In the genomic region with DNA sequence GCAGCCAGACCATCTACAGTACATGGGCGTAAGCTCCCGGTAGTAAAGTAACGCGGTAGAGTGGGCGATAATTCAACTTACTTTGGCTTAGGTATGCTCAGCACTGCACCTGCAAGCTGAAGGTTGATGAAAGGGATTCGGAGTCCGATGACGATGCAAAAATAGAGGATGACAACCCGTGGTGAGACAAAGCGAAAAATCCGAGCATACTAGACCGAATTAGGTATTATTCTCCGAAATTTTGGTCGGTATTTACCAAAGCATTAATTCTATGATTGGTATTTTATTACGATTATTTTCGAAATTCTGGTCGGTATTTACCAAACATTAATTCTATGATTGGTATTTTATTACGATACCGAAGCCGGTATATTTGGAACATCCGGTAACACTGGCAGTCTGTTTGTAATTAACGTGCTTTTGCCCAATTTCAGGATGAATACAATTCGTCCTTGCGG, we compare ENCODE assay signal across 5 fruit fly cellular contexts.
A peak's percentile ranks its signal among the peaks of the same experiment; 100 is the strongest.
TF ChIP-seq lines count a peak whose summit lies in the region.

Gene CG4036, plus strand, starts transcription at position 348 of the 458 bp plus-strand sequence.

- no peak for TF ChIP-seq CTCF in whole organism, embryonic (GFP tag; optimal IDR thresholded peaks at IDR 0.05; lab: Kevin White, UChicago)

TF ChIP-seq in whole organism, adult, 20 proteins besides CTCF, POLR2A, EP300 and RAD21 (continues in another document):
- no peak for TF ChIP-seq CG1620 (GFP tag; optimal IDR thresholded peaks at IDR 0.05; lab: Kevin White, UChicago)
- TF ChIP-seq CG7101 (tag; optimal IDR thresholded peaks at IDR 0.05; lab: Kevin White, UChicago) = peak; percentile 16
- no peak for TF ChIP-seq Clk (GFP tag; optimal IDR thresholded peaks at IDR 0.05; lab: Kevin White, UChicago)
- no peak for TF ChIP-seq CG14711 (tag; optimal IDR thresholded peaks at IDR 0.05; lab: Kevin White, UChicago)
- no peak for TF ChIP-seq CG11617 (GFP tag; optimal IDR thresholded peaks at IDR 0.05; lab: Kevin White, UChicago)
- TF ChIP-seq CG12768 (GFP tag; optimal IDR thresholded peaks at IDR 0.05; lab: Kevin White, UChicago) = no peak
- TF ChIP-seq cnc (optimal IDR thresholded peaks at IDR 0.05; lab: Kevin White, UChicago) = peak; percentile 85 to 94
- TF ChIP-seq Crg-1 (GFP tag; optimal IDR thresholded peaks at IDR 0.05; lab: Kevin White, UChicago) = no peak
- peak; percentile 27 for TF ChIP-seq cic (GFP tag; optimal IDR thresholded peaks at IDR 0.05; lab: Kevin White, UChicago)
- TF ChIP-seq tj (GFP tag; optimal IDR thresholded peaks at IDR 0.05; lab: Kevin White, UChicago) = peak; percentile 62
- TF ChIP-seq Hr96 (GFP tag; optimal IDR thresholded peaks at IDR 0.05; lab: Kevin White, UChicago) = no peak
- TF ChIP-seq ovo (GFP tag; optimal IDR thresholded peaks at IDR 0.05; lab: Kevin White, UChicago) = no peak
- peak; percentile 57 for TF ChIP-seq bab1 (GFP tag; optimal IDR thresholded peaks at IDR 0.05; lab: Kevin White, UChicago)
- TF ChIP-seq kay (GFP tag; lab: Kevin White, UChicago; ENCODE audit: borderline replicate concordance) = no peak
- TF ChIP-seq CG7045 (GFP tag; optimal IDR thresholded peaks at IDR 0.05; lab: Kevin White, UChicago) = no peak
- TF ChIP-seq pad (GFP tag; optimal IDR thresholded peaks at IDR 0.05; lab: Kevin White, UChicago) = no peak
- TF ChIP-seq toe (GFP tag; optimal IDR thresholded peaks at IDR 0.05; lab: Kevin White, UChicago) = no peak
- TF ChIP-seq Mnt (GFP tag; optimal IDR thresholded peaks at IDR 0.05; lab: Kevin White, UChicago) = peak; percentile 1

TF ChIP-seq in whole organism, embryonic, 481 proteins besides CTCF, POLR2A, EP300 and RAD21 (continues in another document):
- peak; percentile 51; the same call in 1 of the 2 replicates for TF ChIP-seq E2f2 (GFP tag; IDR thresholded peaks at IDR 0.05; lab: Robert Waterston, UW)
- no peak for TF ChIP-seq gce (GFP tag; IDR thresholded peaks at IDR 0.05; lab: Robert Waterston, UW)
- TF ChIP-seq CG11560 (tag; IDR thresholded peaks at IDR 0.05; lab: Robert Waterston, UW) = no peak
- TF ChIP-seq aop (GFP tag; IDR thresholded peaks at IDR 0.05; lab: Robert Waterston, UW) = no peak
- TF ChIP-seq tio (GFP tag; optimal IDR thresholded peaks at IDR 0.05; lab: Kevin White, UChicago) = no peak
- TF ChIP-seq CG10959 (GFP tag; IDR thresholded peaks at IDR 0.05; lab: Robert Waterston, UW) = no peak
- no peak for TF ChIP-seq sd (tag; optimal IDR thresholded peaks at IDR 0.05; lab: Kevin White, UChicago)
- no peak for TF ChIP-seq gem (tag; optimal IDR thresholded peaks at IDR 0.05; lab: Kevin White, UChicago)
- TF ChIP-seq slou (GFP tag; optimal IDR thresholded peaks at IDR 0.05; lab: Kevin White, UChicago) = no peak
- TF ChIP-seq mam (GFP tag; optimal IDR thresholded peaks at IDR 0.05; lab: Kevin White, UChicago) = no peak
- no peak for TF ChIP-seq CG3726 (GFP tag; IDR thresholded peaks at IDR 0.05; lab: Robert Waterston, UW)
- TF ChIP-seq gfzf (GFP tag; optimal IDR thresholded peaks at IDR 0.05; lab: Kevin White, UChicago) = peak; percentile 95
- no peak for TF ChIP-seq grau (tag; optimal IDR thresholded peaks at IDR 0.05; lab: Kevin White, UChicago)
- TF ChIP-seq Gug (GFP tag; IDR thresholded peaks at IDR 0.05; lab: Robert Waterston, UW) = no peak
- TF ChIP-seq CG11696 (GFP tag; IDR thresholded peaks at IDR 0.05; lab: Robert Waterston, UW) = no peak
- TF ChIP-seq CG10979 (tag; optimal IDR thresholded peaks at IDR 0.05; lab: Kevin White, UChicago) = peak; percentile 19
- no peak for TF ChIP-seq ash1 (GFP tag; optimal IDR thresholded peaks at IDR 0.05; lab: Kevin White, UChicago)
- no peak for TF ChIP-seq CG17361 (GFP tag; IDR thresholded peaks at IDR 0.05; lab: Robert Waterston, UW)
- TF ChIP-seq CG17359 (tag; optimal IDR thresholded peaks at IDR 0.05; lab: Kevin White, UChicago) = no peak

TF ChIP-seq in whole organism, prepupa, 60 proteins besides CTCF, POLR2A, EP300 and RAD21:
- no peak for TF ChIP-seq vri (GFP tag; optimal IDR thresholded peaks at IDR 0.05; lab: Kevin White, UChicago)
- peak; percentile 31 for TF ChIP-seq Sox14 (GFP tag; optimal IDR thresholded peaks at IDR 0.05; lab: Kevin White, UChicago)
- TF ChIP-seq dac (GFP tag; optimal IDR thresholded peaks at IDR 0.05; lab: Kevin White, UChicago) = no peak
- peak; percentile 16 for TF ChIP-seq CG6854 (GFP tag; optimal IDR thresholded peaks at IDR 0.05; lab: Kevin White, UChicago)
- no peak for TF ChIP-seq fd85E (GFP tag; optimal IDR thresholded peaks at IDR 0.05; lab: Kevin White, UChicago)
- no peak for TF ChIP-seq CG11294 (GFP tag; IDR thresholded peaks at IDR 0.05; lab: Robert Waterston, UW)
- no peak for TF ChIP-seq Eip93F (GFP tag; optimal IDR thresholded peaks at IDR 0.05; lab: Kevin White, UChicago)
- no peak for TF ChIP-seq topi (GFP tag; optimal IDR thresholded peaks at IDR 0.05; lab: Kevin White, UChicago)
- TF ChIP-seq CG34406 (GFP tag; optimal IDR thresholded peaks at IDR 0.05; lab: Kevin White, UChicago) = no peak
- no peak for TF ChIP-seq Sox15 (GFP tag; optimal IDR thresholded peaks at IDR 0.05; lab: Kevin White, UChicago)

TF ChIP-seq in whole organism, pupa, 21 proteins besides CTCF, POLR2A, EP300 and RAD21:
- TF ChIP-seq D1 (tag; optimal IDR thresholded peaks at IDR 0.05; lab: Kevin White, UChicago) (no peak), CG32121 (GFP tag; IDR thresholded peaks at IDR 0.05; lab: Robert Waterston, UW) (peak; percentile 32; the same call in 1 of the 2 replicates), gl (tag; optimal IDR thresholded peaks at IDR 0.05; lab: Kevin White, UChicago) (no peak), EcR (GFP tag; optimal IDR thresholded peaks at IDR 0.05; lab: Kevin White, UChicago) (peak; percentile 38)

TF ChIP-seq in whole organism, wandering third instar larva, 38 proteins besides CTCF, POLR2A, EP300 and RAD21:
- TF ChIP-seq Myc (optimal IDR thresholded peaks at IDR 0.05; lab: Kevin White, UChicago) (peak; percentile 46), Hnf4 (GFP tag; optimal IDR thresholded peaks at IDR 0.05; lab: Kevin White, UChicago) (peak; percentile 18), Rel (GFP tag; optimal IDR thresholded peaks at IDR 0.05; lab: Kevin White, UChicago) (no peak), Rel (tag; optimal IDR thresholded peaks at IDR 0.05; lab: Kevin White, UChicago) (peak; percentile 29), brk (GFP tag; optimal IDR thresholded peaks at IDR 0.05; lab: Kevin White, UChicago) (no peak)
TF ChIP-seq in whole organism, wandering third instar larva: peak in this region for 3.
